Worm (Caenorhabditis elegans) whole organism, early embryonic: Measurements from ENCODE around the gene arrd-13.

ENCODE experiments used
- B0310.2 ChIP-seq: sonication (generic microtip); optimal IDR thresholded peaks from 2 replicates; lab custom pipeline; 2016; ENCODE audit warnings: mild to moderate bottlenecking, missing genetic modification characterization, missing compliant biosample characterization
- F13C5.2 ChIP-seq: sonication (generic microtip); optimal IDR thresholded peaks from 2 replicates; lab custom pipeline; 2017; ENCODE audit warnings: mild to moderate bottlenecking, missing genetic modification characterization, inconsistent platforms, missing compliant biosample characterization
- aly-1 ChIP-seq: sonication (generic microtip); optimal IDR thresholded peaks from 2 replicates; lab custom pipeline; 2016; ENCODE audit warnings: missing genetic modification characterization, missing compliant biosample characterization
- ama-1 ChIP-seq: fragments of 150-350 bp; optimal IDR thresholded peaks from 2 replicates; lab custom pipeline; 2014
- ceh-13 ChIP-seq: fragments of 200-800 bp; sonication (Bioruptor generic); optimal IDR thresholded peaks from 2 replicates; lab custom pipeline; 2018; ENCODE audit warnings: mild to moderate bottlenecking, missing genetic modification characterization, missing compliant biosample characterization
- ceh-36 ChIP-seq: sonication (generic microtip); optimal IDR thresholded peaks from 2 replicates; lab custom pipeline; 2016; ENCODE audit warnings: missing genetic modification characterization, inconsistent platforms, missing compliant biosample characterization
- ets-7 ChIP-seq: sonication (generic microtip); optimal IDR thresholded peaks from 2 replicates; lab custom pipeline; 2016; ENCODE audit warnings: missing genotype, missing genetic modification characterization, missing compliant biosample characterization
- flt-1 ChIP-seq: fragments of 200-800 bp; sonication (Bioruptor generic); IDR thresholded peaks from 2 replicates; pipeline ENCODE4 v1.3.6; 2022; ENCODE audit warnings: missing genetic modification characterization, missing compliant biosample characterization
- hmbx-1 ChIP-seq: sonication (generic microtip); optimal IDR thresholded peaks from 2 replicates; lab custom pipeline; 2016; ENCODE audit warnings: mild to moderate bottlenecking, missing genetic modification characterization, missing compliant biosample characterization
- hmg-4 ChIP-seq: fragments of 200-800 bp; sonication (Bioruptor generic); optimal IDR thresholded peaks from 2 replicates; lab custom pipeline; 2018; ENCODE audit warnings: mild to moderate bottlenecking, missing genetic modification characterization, missing compliant biosample characterization
- hnd-1 ChIP-seq: sonication (generic microtip); optimal IDR thresholded peaks from 2 replicates; lab custom pipeline; 2016; ENCODE audit warnings: missing genetic modification characterization, missing compliant biosample characterization
- pes-1 ChIP-seq: fragments of 200-800 bp; sonication (Bioruptor generic); IDR thresholded peaks from 2 replicates; pipeline ENCODE4 v1.3.6; 2022; ENCODE audit warnings: missing genetic modification reagents, missing genetic modification characterization, missing compliant biosample characterization
- scrt-1 ChIP-seq: fragments of 200-800 bp; sonication (Bioruptor generic); IDR thresholded peaks from 2 replicates; pipeline ENCODE4 v1.3.6; 2022; ENCODE audit warnings: missing genetic modification characterization, missing compliant biosample characterization
- sea-1 ChIP-seq: fragments of 200-800 bp; sonication (Bioruptor generic); conservative IDR thresholded peaks from 2 replicates; pipeline ENCODE4 v1.3.6; 2022; ENCODE audit warnings: missing genetic modification characterization, missing compliant biosample characterization
- tbx-11 ChIP-seq: fragments of 200-800 bp; sonication (Bioruptor generic); IDR thresholded peaks from 2 replicates; pipeline ENCODE4 v1.3.6; 2022; ENCODE audit warnings: missing genetic modification characterization, missing compliant biosample characterization
- tbx-37 ChIP-seq: fragments of 200-800 bp; sonication (Bioruptor generic); conservative IDR thresholded peaks from 2 replicates; pipeline ENCODE4 v1.3.6; 2022; ENCODE audit warnings: missing genetic modification reagents, missing genetic modification characterization, missing compliant biosample characterization
- tra-4 ChIP-seq: sonication (generic microtip); optimal IDR thresholded peaks from 2 replicates; lab custom pipeline; 2017; ENCODE audit warnings: missing genetic modification characterization, missing compliant biosample characterization

Gene arrd-13

DNA sequence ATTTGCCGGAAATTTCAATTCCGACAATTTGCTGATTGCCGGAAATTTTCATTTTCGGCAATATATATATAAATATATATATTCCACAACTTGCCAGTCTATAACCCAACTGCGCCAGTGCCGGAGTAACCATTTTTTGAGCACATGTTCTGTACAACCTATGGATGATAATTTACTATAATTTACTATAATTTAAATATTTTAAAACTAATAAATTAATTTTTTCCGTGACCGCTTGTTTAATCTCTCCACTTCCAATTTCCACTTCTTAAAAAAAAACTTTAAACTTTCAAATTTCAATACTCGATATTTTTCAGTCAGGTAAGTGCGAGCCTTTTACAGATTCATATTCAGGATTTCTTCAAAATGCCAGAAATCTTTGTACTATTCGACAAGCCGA is 7.7 kb downstream of the arrd-13 start, which contains the start of gene arrd-12:
TSS of gene arrd-12 (plus strand) at position 301 of the 400 bp plus-strand sequence.
- TF ChIP-seq flt-1: no peak
- TF ChIP-seq sea-1 (GFP tag; lab: Robert Waterston, UW): no peak
- TF ChIP-seq tra-4 (tag; lab: Kevin White, UChicago): no peak
- TF ChIP-seq aly-1 (tag; lab: Kevin White, UChicago): no peak
- no peak for TF ChIP-seq hmg-4 (GFP tag; lab: Kevin White, UChicago)
- no peak for TF ChIP-seq pes-1 (GFP tag; lab: Robert Waterston, UW)
- TF ChIP-seq scrt-1: no peak
- TF ChIP-seq B0310.2 (tag; lab: Kevin White, UChicago): no peak
- no peak for TF ChIP-seq tbx-11 (GFP tag; lab: Robert Waterston, UW)
- TF ChIP-seq hmbx-1 (tag; lab: Kevin White, UChicago): no peak
- TF ChIP-seq ets-7 (tag; lab: Kevin White, UChicago): no peak
- TF ChIP-seq ama-1 (lab: Kevin White, UChicago): no peak
- TF ChIP-seq ceh-36: no peak
- TF ChIP-seq tbx-37 (GFP tag; lab: Robert Waterston, UW): no peak
- TF ChIP-seq F13C5.2 (tag; lab: Kevin White, UChicago): no peak
- TF ChIP-seq hnd-1 (tag; lab: Kevin White, UChicago): no peak
- no peak for TF ChIP-seq ceh-13 (GFP tag; lab: Kevin White, UChicago)

- TF ChIP-seq scrt-1 (no peak), flt-1 (no peak), F13C5.2 (tag; lab: Kevin White, UChicago) (no peak), tbx-37 (GFP tag; lab: Robert Waterston, UW) (no peak), pes-1 (GFP tag; lab: Robert Waterston, UW) (no peak), sea-1 (GFP tag; lab: Robert Waterston, UW) (no peak), hnd-1 (tag; lab: Kevin White, UChicago) (no peak), aly-1 (tag; lab: Kevin White, UChicago) (no peak), ceh-36 (no peak), hmbx-1 (tag; lab: Kevin White, UChicago) (no peak), B0310.2 (tag; lab: Kevin White, UChicago) (no peak), ama-1 (lab: Kevin White, UChicago) (no peak), tbx-11 (GFP tag; lab: Robert Waterston, UW) (no peak)
These were observed 13.1 kb downstream of the arrd-13 start, which contains the start of gene C01B9.1 for ce11 chrII:13771335-13771734. TSS of gene C01B9.1 (plus strand) at chrII:13771575.

DNA sequence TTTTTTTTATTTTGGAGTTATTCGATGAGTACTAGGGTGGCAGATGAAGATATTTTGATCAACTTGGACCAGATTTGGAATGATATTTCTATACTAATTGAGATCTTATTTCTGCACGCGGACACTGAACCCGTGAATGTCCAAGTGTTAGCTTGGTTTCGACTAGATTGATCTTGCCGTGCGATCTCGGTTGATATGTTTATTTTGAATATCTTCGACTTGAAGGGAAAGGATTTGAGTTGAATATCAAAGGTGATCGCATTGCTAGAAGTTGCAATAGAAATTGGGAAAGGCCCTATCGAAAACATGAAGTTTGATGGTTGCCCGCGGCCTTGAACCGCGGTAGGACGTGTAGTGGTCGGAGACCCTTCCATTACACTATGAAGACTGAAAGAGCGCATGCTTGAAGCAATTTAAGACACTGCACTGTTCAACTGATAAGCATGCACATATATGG is 22.6 kb downstream of the arrd-13 start:
- TF ChIP-seq ceh-13 (GFP tag; lab: Kevin White, UChicago): no peak

- TF ChIP-seq B0310.2 (tag; lab: Kevin White, UChicago) (no peak), flt-1 (no peak), hmg-4 (GFP tag; lab: Kevin White, UChicago) (no peak), ets-7 (tag; lab: Kevin White, UChicago) (no peak), tbx-11 (GFP tag; lab: Robert Waterston, UW) (no peak), hmbx-1 (tag; lab: Kevin White, UChicago) (no peak), F13C5.2 (tag; lab: Kevin White, UChicago) (no peak), ceh-13 (GFP tag; lab: Kevin White, UChicago) (no peak), tra-4 (tag; lab: Kevin White, UChicago) (no peak), ama-1 (lab: Kevin White, UChicago) (no peak), aly-1 (tag; lab: Kevin White, UChicago) (no peak), hnd-1 (tag; lab: Kevin White, UChicago) (no peak), sea-1 (GFP tag; lab: Robert Waterston, UW) (no peak), ceh-36 (no peak), scrt-1 (no peak), tbx-37 (GFP tag; lab: Robert Waterston, UW) (no peak), pes-1 (GFP tag; lab: Robert Waterston, UW) (no peak)
These were observed 25.7 kb downstream of the arrd-13 start, which contains the start of gene C01B9.4 for ce11 chrII:13783880-13784279. TSS of gene C01B9.4 (minus strand) at chrII:13783980.

- TF ChIP-seq hmg-4 (GFP tag; lab: Kevin White, UChicago): peak; percentile 0
- no peak for TF ChIP-seq flt-1
These were observed 27.4 kb downstream of the arrd-13 start for ce11 chrII:13785582-13785981.

DNA sequence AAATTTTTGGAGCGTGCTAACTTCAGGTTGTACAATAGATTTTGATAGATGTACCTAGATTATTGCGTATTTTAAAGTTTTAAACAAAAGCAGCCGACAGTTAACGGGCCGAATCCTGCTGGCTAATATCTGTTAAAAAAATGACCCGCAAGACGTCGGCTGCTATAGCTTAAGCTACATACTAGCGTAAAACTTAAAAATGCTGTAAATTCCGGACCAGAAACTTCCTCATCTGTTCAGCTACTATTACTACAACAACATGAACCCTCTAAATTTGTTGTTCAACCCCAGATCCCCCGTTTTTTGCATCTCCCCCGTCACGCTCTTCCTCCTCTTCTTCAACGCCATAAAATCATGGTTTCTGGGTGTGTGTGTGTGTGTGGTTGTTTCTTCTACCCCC is 28.7 kb downstream of the arrd-13 start:
- TF ChIP-seq flt-1: no peak
- no peak for TF ChIP-seq tbx-11 (GFP tag; lab: Robert Waterston, UW)
- TF ChIP-seq pes-1 (GFP tag; lab: Robert Waterston, UW): no peak
- TF ChIP-seq hmbx-1 (tag; lab: Kevin White, UChicago): no peak
- no peak for TF ChIP-seq F13C5.2 (tag; lab: Kevin White, UChicago)
- TF ChIP-seq ets-7 (tag; lab: Kevin White, UChicago): no peak
- no peak for TF ChIP-seq sea-1 (GFP tag; lab: Robert Waterston, UW)
- no peak for TF ChIP-seq tra-4 (tag; lab: Kevin White, UChicago)
- TF ChIP-seq ceh-13 (GFP tag; lab: Kevin White, UChicago): no peak
- TF ChIP-seq scrt-1: no peak
- TF ChIP-seq tbx-37 (GFP tag; lab: Robert Waterston, UW): no peak
- TF ChIP-seq ceh-36: no peak
- TF ChIP-seq B0310.2 (tag; lab: Kevin White, UChicago): no peak
- TF ChIP-seq ama-1 (lab: Kevin White, UChicago): no peak
- TF ChIP-seq aly-1 (tag; lab: Kevin White, UChicago): no peak
- no peak for TF ChIP-seq hnd-1 (tag; lab: Kevin White, UChicago)

DNA sequence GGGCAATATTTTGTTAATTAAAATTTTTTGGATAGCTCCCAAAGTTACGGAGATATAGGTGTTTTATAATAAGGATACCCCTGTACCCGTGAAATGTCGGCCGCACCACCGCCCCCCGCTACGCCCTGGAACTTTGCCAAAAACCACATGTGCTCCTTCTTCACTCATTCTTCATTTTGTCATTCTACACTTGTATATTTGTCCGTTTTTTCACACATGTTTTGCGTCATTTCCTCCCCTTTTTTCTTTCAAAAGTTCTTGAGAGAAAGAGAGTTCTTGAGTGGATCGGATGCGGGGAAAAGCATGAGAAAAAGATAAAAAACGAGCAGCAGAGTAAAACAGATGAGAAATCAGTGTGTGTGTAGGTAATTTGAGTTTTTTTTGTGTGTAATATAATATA is 30.6 kb downstream of the arrd-13 start:
- TF ChIP-seq ceh-13 (GFP tag; lab: Kevin White, UChicago) (no peak), flt-1 (no peak), hnd-1 (tag; lab: Kevin White, UChicago) (no peak), ets-7 (tag; lab: Kevin White, UChicago) (no peak), tbx-11 (GFP tag; lab: Robert Waterston, UW) (no peak), hmg-4 (GFP tag; lab: Kevin White, UChicago) (no peak), hmbx-1 (tag; lab: Kevin White, UChicago) (no peak), tbx-37 (GFP tag; lab: Robert Waterston, UW) (no peak), tra-4 (tag; lab: Kevin White, UChicago) (no peak), ceh-36 (no peak), pes-1 (GFP tag; lab: Robert Waterston, UW) (no peak), scrt-1 (no peak), F13C5.2 (tag; lab: Kevin White, UChicago) (no peak), sea-1 (GFP tag; lab: Robert Waterston, UW) (no peak), aly-1 (tag; lab: Kevin White, UChicago) (no peak), ama-1 (lab: Kevin White, UChicago) (no peak), B0310.2 (tag; lab: Kevin White, UChicago) (no peak)
